Worm (Caenorhabditis elegans): ENCODE results near the gene C54C6.4.

ce11 chrIII:3529744-3530208 lies 23.7 kb upstream of the C54C6.4 start, which contains the start of gene pitp-1:
- no peak for TF ChIP-seq him-1 (tag; optimal IDR thresholded peaks at IDR 0.05)
- no peak for TF ChIP-seq dao-5 (tag; optimal IDR thresholded peaks at IDR 0.05)
- no peak for TF ChIP-seq W03F9.2 (tag; optimal IDR thresholded peaks at IDR 0.05)
